Fruit fly (Drosophila melanogaster): ENCODE results near the gene E5.

E5 gene

dm6 chr3R:13839883-13840412 lies 34.8 kb downstream of the E5 start, which contains the start of gene CG31495 (continued):
- 0 out of 3 replicates have a peak, but pooled peaks have one; percentile 39 for TF ChIP-seq knrl (GFP tag; IDR thresholded peaks at IDR 0.05; ENCODE audit: partially characterized antibody)
- TF ChIP-seq CG6689 (GFP tag; IDR thresholded peaks at IDR 0.05), result no peak
- peak; percentile 30; the same call in 1 of the 2 replicates for TF ChIP-seq amos (GFP tag; IDR thresholded peaks at IDR 0.05; ENCODE audit: partially characterized antibody)
- no peak for TF ChIP-seq Sin3A (optimal IDR thresholded peaks at IDR 0.05)
- TF ChIP-seq CG16813 (GFP tag; IDR thresholded peaks at IDR 0.05; ENCODE audit: partially characterized antibody), result peak; percentile 58
- TF ChIP-seq fd96Cb (tag; optimal IDR thresholded peaks at IDR 0.05), result no peak
- peak; percentile 41; the same call in 1 of the 2 replicates for TF ChIP-seq vvl (GFP tag; IDR thresholded peaks at IDR 0.05)
- TF ChIP-seq CG12769 (tag; optimal IDR thresholded peaks at IDR 0.05), result no peak
- TF ChIP-seq Nf-YB (GFP tag; optimal IDR thresholded peaks at IDR 0.05), result no peak
- TF ChIP-seq tgo (GFP tag; IDR thresholded peaks at IDR 0.05), result no peak
- peak; percentile 45 for TF ChIP-seq CG33213 (GFP tag; optimal IDR thresholded peaks at IDR 0.05)
- peak; percentile 95 for TF ChIP-seq CG7357 (GFP tag; IDR thresholded peaks at IDR 0.05)
- TF ChIP-seq stwl (tag; optimal IDR thresholded peaks at IDR 0.05), result peak; percentile 78
- TF ChIP-seq sim (GFP tag; IDR thresholded peaks at IDR 0.05), result no peak
- TF ChIP-seq zf30C (GFP tag; optimal IDR thresholded peaks at IDR 0.05), result no peak
- no peak for TF ChIP-seq CrebB (tag; optimal IDR thresholded peaks at IDR 0.05)
- peak; percentile 21 for TF ChIP-seq CG13424 (tag; optimal IDR thresholded peaks at IDR 0.05)
- TF ChIP-seq hb (GFP tag; IDR thresholded peaks at IDR 0.05; ENCODE audit: partially characterized antibody), result no peak
- TF ChIP-seq CG34224 (GFP tag; IDR thresholded peaks at IDR 0.05; ENCODE audit: partially characterized antibody), result peak; percentile 47; the same call in 2 of the 3 replicates
- no peak for TF ChIP-seq Nf-YA (GFP tag; IDR thresholded peaks at IDR 0.05)
- TF ChIP-seq CG6654 (GFP tag; optimal IDR thresholded peaks at IDR 0.05), result no peak
- TF ChIP-seq sisA (GFP tag; IDR thresholded peaks at IDR 0.05), result peak; percentile 43
- peak; percentile 8 for TF ChIP-seq ind (GFP tag; optimal IDR thresholded peaks at IDR 0.05)
- no peak for TF ChIP-seq CG7556 (GFP tag; optimal IDR thresholded peaks at IDR 0.05)
- TF ChIP-seq E2f2 (GFP tag; IDR thresholded peaks at IDR 0.05), result peak; percentile 81
- peak; percentile 49 for TF ChIP-seq CG2712 (tag; optimal IDR thresholded peaks at IDR 0.05)
- TF ChIP-seq mld (GFP tag; IDR thresholded peaks at IDR 0.05; ENCODE audit: partially characterized antibody), result no peak
- TF ChIP-seq Fer1 (GFP tag; optimal IDR thresholded peaks at IDR 0.05), result no peak
- TF ChIP-seq Deaf1 (tag; optimal IDR thresholded peaks at IDR 0.05), result no peak
- no peak for TF ChIP-seq sc (optimal IDR thresholded peaks at IDR 0.05)
- TF ChIP-seq sc (GFP tag; optimal IDR thresholded peaks at IDR 0.05), result no peak
- TF ChIP-seq MESR4 (GFP tag; optimal IDR thresholded peaks at IDR 0.05), result no peak
- TF ChIP-seq Taf1 (GFP tag; IDR thresholded peaks at IDR 0.05), result no peak
- TF ChIP-seq Lhr (GFP tag; optimal IDR thresholded peaks at IDR 0.05), result peak; percentile 51
- TF ChIP-seq ro (GFP tag; IDR thresholded peaks at IDR 0.05), result no peak
- no peak for TF ChIP-seq CG3838 (GFP tag; optimal IDR thresholded peaks at IDR 0.05)
- peak; percentile 31 for TF ChIP-seq grau (tag; optimal IDR thresholded peaks at IDR 0.05)
- TF ChIP-seq Hmr (GFP tag; optimal IDR thresholded peaks at IDR 0.05), result peak; percentile 1
- TF ChIP-seq lab (GFP tag; optimal IDR thresholded peaks at IDR 0.05), result no peak
- peak; percentile 40 for TF ChIP-seq CG10267 (tag; optimal IDR thresholded peaks at IDR 0.05)
- TF ChIP-seq Ets97D (GFP tag; optimal IDR thresholded peaks at IDR 0.05), result peak; percentile 58
- TF ChIP-seq CG9437 (GFP tag; optimal IDR thresholded peaks at IDR 0.05), result peak; percentile 99
- no peak for TF ChIP-seq CHES-1-like (GFP tag; optimal IDR thresholded peaks at IDR 0.05)
- peak; percentile 59 for TF ChIP-seq Sry-β (GFP tag; optimal IDR thresholded peaks at IDR 0.05)
- peak; percentile 43 for TF ChIP-seq bbx (GFP tag; IDR thresholded peaks at IDR 0.05; ENCODE audit: partially characterized antibody)
- no peak for TF ChIP-seq MBD-R2 (GFP tag; IDR thresholded peaks at IDR 0.05)
- no peak for TF ChIP-seq dysf (GFP tag; IDR thresholded peaks at IDR 0.05)
- TF ChIP-seq CkIIα-i1 (GFP tag; IDR thresholded peaks at IDR 0.05), result no peak
- peak; percentile 31 for TF ChIP-seq tin (GFP tag; optimal IDR thresholded peaks at IDR 0.05)
- TF ChIP-seq CG7745 (tag; optimal IDR thresholded peaks at IDR 0.05), result no peak
- TF ChIP-seq CTCF (GFP tag; optimal IDR thresholded peaks at IDR 0.05), result peak; percentile 73

All from whole organism, embryonic.